Worm (Caenorhabditis elegans) whole organism, L4 larva: ENCODE measurements around the gene tyr-6.

ENCODE experiments used
- ceh-82 ChIP-seq: sonication (generic microtip); optimal IDR thresholded peaks from 2 replicates; lab custom pipeline; 2017; ENCODE audit warnings: missing biosample characterization, missing genetic modification characterization
- egl-27 ChIP-seq: sonication (generic microtip); optimal IDR thresholded peaks from 3 replicates; lab custom pipeline; 2017; ENCODE audit warnings: missing biosample characterization, missing genetic modification reagents, missing genetic modification characterization
- lim-7 ChIP-seq: fragments of 200-800 bp; sonication (Bioruptor generic); IDR thresholded peaks from 2 replicates; pipeline ENCODE4 v1.3.6; 2022; ENCODE audit warnings: missing genetic modification characterization, missing compliant biosample characterization

ce11 chrIV:6473140-6473539, 7.2 kb upstream of the tyr-6 start, which contains the start of gene Y73B6BL.27:
- TF ChIP-seq egl-27 (tag; lab: Kevin White, UChicago) (no peak), ceh-82 (tag; lab: Kevin White, UChicago) (no peak), lim-7 (GFP tag; lab: Robert Waterston, UW) (no peak)
